Fruit fly (Drosophila melanogaster) whole organism, prepupa: ENCODE measurements around the gene Cyp12c1.

Experiments
- CG11902 ChIP-seq: fragments of 200-800 bp; sonication (Bioruptor generic); optimal IDR thresholded peaks from 3 replicates; lab custom pipeline; 2016; ENCODE audit warnings: missing biosample characterization, missing genetic modification characterization
- CG16779 ChIP-seq: fragments of 200-800 bp; sonication (Bioruptor generic); optimal IDR thresholded peaks from 3 replicates; lab custom pipeline; 2017; ENCODE audit warnings: missing biosample characterization, mild to moderate bottlenecking, missing genetic modification characterization
- CG4318 ChIP-seq: fragments of 200-800 bp; sonication (Bioruptor generic); optimal IDR thresholded peaks from 3 replicates; lab custom pipeline; 2017; ENCODE audit warnings: missing biosample characterization, mild to moderate bottlenecking, missing genetic modification characterization
- CG6854 ChIP-seq: fragments of 200-800 bp; sonication (Bioruptor generic); optimal IDR thresholded peaks from 2 replicates; lab custom pipeline; 2017; ENCODE audit warnings: missing biosample characterization, mild to moderate bottlenecking, missing genetic modification characterization
- CG8119 ChIP-seq: fragments of 200-800 bp; sonication (Bioruptor generic); IDR thresholded peaks from 3 replicates; pipeline ENCODE4 v1.3.6; 2022; ENCODE audit warnings: missing biosample characterization, missing genetic modification characterization
- CG9139 ChIP-seq: fragments of 200-800 bp; sonication (Bioruptor generic); optimal IDR thresholded peaks from 3 replicates; lab custom pipeline; 2017; ENCODE audit warnings: missing biosample characterization, mild to moderate bottlenecking, missing genetic modification characterization
- Gug ChIP-seq: fragments of 200-800 bp; sonication (Bioruptor generic); IDR thresholded peaks from 2 replicates; pipeline ENCODE4 v1.3.6; 2022; ENCODE audit warnings: missing biosample characterization, missing genetic modification characterization
- Lpt ChIP-seq: fragments of 200-800 bp; sonication (Bioruptor generic); optimal IDR thresholded peaks from 3 replicates; lab custom pipeline; 2016; ENCODE audit warnings: missing biosample characterization, missing genetic modification characterization
- Sox102F ChIP-seq: fragments of 200-800 bp; sonication (Bioruptor generic); optimal IDR thresholded peaks from 2 replicates; lab custom pipeline; 2016; ENCODE audit warnings: missing biosample characterization, mild to moderate bottlenecking, missing genetic modification characterization
- Sox14 ChIP-seq: fragments of 200-800 bp; sonication (Bioruptor generic); optimal IDR thresholded peaks from 3 replicates; lab custom pipeline; 2016; ENCODE audit warnings: missing biosample characterization, missing genetic modification characterization
- net ChIP-seq: fragments of 200-800 bp; sonication (Bioruptor generic); optimal IDR thresholded peaks from 3 replicates; lab custom pipeline; 2016; ENCODE audit warnings: missing biosample characterization, missing genetic modification characterization
- spab ChIP-seq: fragments of 200-800 bp; sonication (Bioruptor generic); optimal IDR thresholded peaks from 2 replicates; lab custom pipeline; 2017; ENCODE audit warnings: missing biosample characterization, mild to moderate bottlenecking, missing genetic modification characterization, missing genetic modification reagents
- ss ChIP-seq, 2 experiments: fragments of 200-800 bp; sonication (Bioruptor generic); optimal IDR thresholded peaks; 2 replicates in 1 of 2; 3 replicates in 1 of 2; lab custom pipeline; 2017 to 2018; ENCODE audit warnings: mild to moderate bottlenecking in 2 of 2, missing biosample characterization in 2 of 2, missing genetic modification characterization in 2 of 2, moderate library complexity in 1 of 2
- vri ChIP-seq: fragments of 200-800 bp; sonication (Bioruptor generic); optimal IDR thresholded peaks from 3 replicates; lab custom pipeline; 2016; ENCODE audit warnings: missing biosample characterization, mild to moderate bottlenecking, missing genetic modification characterization

- no peak for TF ChIP-seq Sox102F
- TF ChIP-seq Gug: no peak
- TF ChIP-seq net (GFP tag; lab: Kevin White, UChicago): no peak
- peak; percentile 56 for TF ChIP-seq vri (GFP tag; lab: Kevin White, UChicago)
- no peak for TF ChIP-seq CG11902 (GFP tag; lab: Kevin White, UChicago)
- no peak for TF ChIP-seq CG6854
- no peak for TF ChIP-seq CG9139
- no peak for TF ChIP-seq Lpt
- TF ChIP-seq ss (GFP tag; optimal IDR thresholded peaks at IDR 0.05; lab: Kevin White, UChicago): no peak
- no peak for TF ChIP-seq CG16779
- no peak for TF ChIP-seq spab (GFP tag; lab: Kevin White, UChicago)
- TF ChIP-seq CG4318: no peak
- no peak for TF ChIP-seq CG8119
- no peak for TF ChIP-seq Sox14 (GFP tag; lab: Kevin White, UChicago)
These were observed 48.1 kb downstream of the Cyp12c1 start for dm6 chr3L:18638043-18638442.
